Fruit fly (Drosophila melanogaster) whole organism, wandering third instar larva: Measurements from ENCODE around the gene CG14273.
A peak's percentile ranks its signal among the peaks of the same experiment; 100 is the strongest.

ENCODE experiments used
- Abd-B ChIP-seq: fragments of >200 bp; optimal IDR thresholded peaks from 2 replicates; lab custom pipeline; 2017; ENCODE audit warnings: missing biosample characterization, missing genetic modification characterization
- CG32264 ChIP-seq: fragments of 200-800 bp; sonication (Bioruptor generic); optimal IDR thresholded peaks from 2 replicates; lab custom pipeline; 2016; ENCODE audit warnings: missing biosample characterization, missing genetic modification characterization
- CG9705 ChIP-seq: fragments of 200-800 bp; sonication (Bioruptor generic); optimal IDR thresholded peaks from 2 replicates; lab custom pipeline; 2018; ENCODE audit warnings: missing biosample characterization, mild to moderate bottlenecking, missing genetic modification characterization
- CrebA ChIP-seq: fragments of 200-800 bp; sonication (Bioruptor generic); optimal IDR thresholded peaks from 2 replicates; lab custom pipeline; 2016; ENCODE audit warnings: missing biosample characterization, mild to moderate bottlenecking, missing genetic modification characterization, borderline replicate concordance
- Dfd ChIP-seq: fragments of >200 bp; optimal IDR thresholded peaks from 2 replicates; lab custom pipeline; 2017; ENCODE audit warnings: missing biosample characterization, missing genetic modification characterization
- Dif ChIP-seq: fragments of 200-275, 200-300 bp; sonication (Bioruptor generic); optimal IDR thresholded peaks from 2 replicates; lab custom pipeline; 2018; ENCODE audit warnings: missing biosample characterization, missing genetic modification characterization; ENCODE audit not compliant: partially characterized antibody
- GATAd ChIP-seq: sonication (Bioruptor generic); optimal IDR thresholded peaks from 2 replicates; lab custom pipeline; 2016; ENCODE audit warnings: missing biosample characterization, missing genetic modification characterization
- HLH106 ChIP-seq: fragments of 200-800 bp; optimal IDR thresholded peaks from 3 replicates; lab custom pipeline; 2019; ENCODE audit warnings: missing biosample characterization, mild to moderate bottlenecking, missing genetic modification characterization, moderate library complexity
- Hnf4 ChIP-seq: fragments of 200-800 bp; sonication (Bioruptor generic); optimal IDR thresholded peaks from 2 replicates; lab custom pipeline; 2016; ENCODE audit warnings: missing biosample characterization, mild to moderate bottlenecking, missing genetic modification characterization
- Hr78 ChIP-seq: fragments of >200 bp; optimal IDR thresholded peaks from 2 replicates; lab custom pipeline; 2017; ENCODE audit warnings: missing biosample characterization, missing genetic modification characterization
- Hr83 ChIP-seq: fragments of 200-300 bp; sonication (Bioruptor generic); optimal IDR thresholded peaks from 2 replicates; lab custom pipeline; 2016; ENCODE audit warnings: missing biosample characterization, mild to moderate bottlenecking, missing genetic modification characterization, moderate library complexity; ENCODE audit not compliant: poor library complexity, severe bottlenecking
- Jra ChIP-seq: sonication (Bioruptor generic); optimal IDR thresholded peaks from 2 replicates; lab custom pipeline; 2016; ENCODE audit warnings: missing biosample characterization, missing genetic modification characterization
- Mio ChIP-seq: sonication (Bioruptor generic); optimal IDR thresholded peaks from 2 replicates; lab custom pipeline; 2016; ENCODE audit warnings: missing biosample characterization, missing genetic modification characterization
- Myc ChIP-seq: fragments of >200 bp; optimal IDR thresholded peaks from 2 replicates; lab custom pipeline; 2017
- N ChIP-seq: fragments of >200 bp; optimal IDR thresholded peaks from 2 replicates; lab custom pipeline; 2018; ENCODE audit warnings: missing biosample characterization, missing external identifiers, missing genetic modification characterization
- OdsH ChIP-seq: fragments of 200-800 bp; sonication (Bioruptor generic); optimal IDR thresholded peaks from 2 replicates; lab custom pipeline; 2016; ENCODE audit warnings: missing biosample characterization, mild to moderate bottlenecking, missing genetic modification characterization
- Rel ChIP-seq, 2 experiments: fragments of 200-800 bp; sonication (Bioruptor generic) in 1 of 2; optimal IDR thresholded peaks; 2 replicates in 1 of 2; 3 replicates in 1 of 2; lab custom pipeline; 2016 to 2019; ENCODE audit warnings: mild to moderate bottlenecking in 2 of 2, missing biosample characterization in 2 of 2, missing genetic modification characterization in 2 of 2, moderate library complexity in 1 of 2
- Sp1 ChIP-seq: fragments of 200-800 bp; sonication (Bioruptor generic); optimal IDR thresholded peaks from 3 replicates; lab custom pipeline; 2019; ENCODE audit warnings: missing biosample characterization, mild to moderate bottlenecking, missing genetic modification characterization, moderate library complexity
- Vsx2 ChIP-seq: fragments of 200-300, 225-300 bp; sonication (Bioruptor generic); optimal IDR thresholded peaks from 2 replicates; lab custom pipeline; 2018; ENCODE audit warnings: missing biosample characterization, missing genetic modification characterization; ENCODE audit not compliant: partially characterized antibody
- br ChIP-seq: fragments of 200-800 bp; sonication (Bioruptor generic); optimal IDR thresholded peaks from 2 replicates; lab custom pipeline; 2016; ENCODE audit warnings: missing biosample characterization, missing genetic modification characterization
- brk ChIP-seq: fragments of 200-800 bp; sonication (Bioruptor generic); optimal IDR thresholded peaks from 2 replicates; lab custom pipeline; 2016; ENCODE audit warnings: missing biosample characterization, mild to moderate bottlenecking, missing genetic modification characterization
- dl ChIP-seq, 2 experiments: fragments of 175-275, 200-275 bp in 1 of 2; fragments of 200-275 bp in 1 of 2; sonication (Bioruptor generic); optimal IDR thresholded peaks; lab custom pipeline; 2018; ENCODE audit warnings: mild to moderate bottlenecking in 2 of 2, missing biosample characterization in 2 of 2, missing genetic modification characterization in 2 of 2, moderate library complexity in 2 of 2; ENCODE audit not compliant: partially characterized antibody in 2 of 2, insufficient read depth in 1 of 2
- dmrt93B ChIP-seq: fragments of 200-800 bp; sonication (Bioruptor generic); optimal IDR thresholded peaks from 2 replicates; lab custom pipeline; 2018; ENCODE audit warnings: missing biosample characterization, mild to moderate bottlenecking, missing genetic modification characterization
- dsf ChIP-seq: sonication (Bioruptor generic); optimal IDR thresholded peaks from 2 replicates; lab custom pipeline; 2016; ENCODE audit warnings: missing biosample characterization, missing genetic modification characterization, borderline replicate concordance
- ey ChIP-seq: fragments of 200-800 bp; sonication (Bioruptor generic); optimal IDR thresholded peaks from 2 replicates; lab custom pipeline; 2016; ENCODE audit warnings: missing biosample characterization, missing genetic modification characterization
- foxo ChIP-seq, 2 experiments: fragments of 200-800 bp; sonication (Bioruptor generic); optimal IDR thresholded peaks; 2 replicates in 1 of 2; 3 replicates in 1 of 2; lab custom pipeline; 2016 to 2017; ENCODE audit warnings: missing biosample characterization in 2 of 2, missing genetic modification characterization in 2 of 2
- fru ChIP-seq: fragments of 200-800 bp; sonication (Bioruptor generic); optimal IDR thresholded peaks from 3 replicates; lab custom pipeline; 2016; ENCODE audit warnings: missing biosample characterization, mild to moderate bottlenecking, missing genetic modification characterization
- h ChIP-seq: fragments of 200-800 bp; sonication (Bioruptor generic); optimal IDR thresholded peaks from 3 replicates; lab custom pipeline; 2016; ENCODE audit warnings: missing biosample characterization, mild to moderate bottlenecking, missing genetic modification characterization
- jim ChIP-seq: fragments of 175-275, 200-325 bp; sonication (Bioruptor generic); optimal IDR thresholded peaks from 2 replicates; lab custom pipeline; 2016; ENCODE audit warnings: missing biosample characterization, mild to moderate bottlenecking, missing genetic modification characterization
- lola ChIP-seq: fragments of >200 bp; optimal IDR thresholded peaks from 2 replicates; lab custom pipeline; 2017; ENCODE audit warnings: missing biosample characterization, missing genetic modification characterization
- pan ChIP-seq: fragments of >200 bp; optimal IDR thresholded peaks from 2 replicates; lab custom pipeline; 2017
- psq ChIP-seq: fragments of 200-800 bp; sonication (Bioruptor generic); optimal IDR thresholded peaks from 3 replicates; lab custom pipeline; 2017; ENCODE audit warnings: missing biosample characterization, mild to moderate bottlenecking, missing genetic modification characterization, moderate library complexity
- rgr ChIP-seq: fragments of 200-800 bp; sonication (Bioruptor generic); optimal IDR thresholded peaks from 3 replicates; lab custom pipeline; 2016; ENCODE audit warnings: missing biosample characterization, mild to moderate bottlenecking, missing genetic modification characterization
- sage ChIP-seq: fragments of 200-800 bp; sonication (Bioruptor generic); optimal IDR thresholded peaks from 2 replicates; lab custom pipeline; 2016; ENCODE audit warnings: missing biosample characterization, mild to moderate bottlenecking, missing genetic modification characterization
- sv ChIP-seq: fragments of 200-800 bp; sonication (Bioruptor generic); optimal IDR thresholded peaks from 3 replicates; lab custom pipeline; 2016; ENCODE audit warnings: missing biosample characterization, missing genetic modification characterization
- tai ChIP-seq: sonication (Bioruptor generic); optimal IDR thresholded peaks from 2 replicates; lab custom pipeline; 2016; ENCODE audit warnings: missing biosample characterization, missing genetic modification characterization
- usp ChIP-seq: fragments of >200 bp; optimal IDR thresholded peaks from 2 replicates; lab custom pipeline; 2017; ENCODE audit warnings: missing biosample characterization, missing genetic modification characterization
- woc ChIP-seq: sonication (Bioruptor generic); optimal IDR thresholded peaks from 2 replicates; lab custom pipeline; 2016; ENCODE audit warnings: missing biosample characterization, mild to moderate bottlenecking, missing genetic modification characterization

The CG14273 gene

dm6 chr2L:8381508-8382036 is 39.1 kb downstream of the CG14273 start, which contains the start of gene AlaRS:
TSS of gene AlaRS (minus strand) at chr2L:8381764.
- TF ChIP-seq HLH106 = peak; percentile 53
- no peak for TF ChIP-seq Hr83
- peak; percentile 31 for TF ChIP-seq Jra (GFP tag; lab: Kevin White, UChicago)
- peak in 1 of 2 experiments; percentile 66 for TF ChIP-seq foxo (GFP tag; optimal IDR thresholded peaks at IDR 0.05; lab: Kevin White, UChicago)
- TF ChIP-seq pan (lab: Kevin White, UChicago) = no peak
- TF ChIP-seq h (GFP tag; lab: Kevin White, UChicago) = peak; percentile 76
- TF ChIP-seq Myc (lab: Kevin White, UChicago) = no peak
- TF ChIP-seq br (GFP tag; lab: Kevin White, UChicago) = peak; percentile 42
- TF ChIP-seq Dfd (GFP tag; lab: Kevin White, UChicago) = no peak
- no peak for TF ChIP-seq lola (GFP tag; lab: Kevin White, UChicago)
- no peak for TF ChIP-seq N (GFP tag; lab: Kevin White, UChicago)
- TF ChIP-seq usp (GFP tag; lab: Kevin White, UChicago) = no peak
- no peak for TF ChIP-seq Rel (GFP tag; optimal IDR thresholded peaks at IDR 0.05; lab: Kevin White, UChicago)
- TF ChIP-seq Rel (tag; optimal IDR thresholded peaks at IDR 0.05; lab: Kevin White, UChicago) = peak; percentile 24
- TF ChIP-seq fru (GFP tag; lab: Kevin White, UChicago) = peak; percentile 63
- no peak for TF ChIP-seq CG32264
- TF ChIP-seq psq = peak; percentile 52
- peak; percentile 15 for TF ChIP-seq dsf (GFP tag; lab: Kevin White, UChicago)
- peak; percentile 57 for TF ChIP-seq woc
- peak; percentile 40 for TF ChIP-seq CG9705 (GFP tag; lab: Kevin White, UChicago)
- TF ChIP-seq Sp1 (GFP tag; lab: Kevin White, UChicago) = peak; percentile 56
- no peak for TF ChIP-seq Dif
- no peak for TF ChIP-seq dl (GFP tag; optimal IDR thresholded peaks at IDR 0.05; lab: Kevin White, UChicago; ENCODE audit: insufficient read depth in 1 of 2, partially characterized antibody in 2 of 2)
- TF ChIP-seq Hnf4 (GFP tag; lab: Kevin White, UChicago) = peak; percentile 76
- peak; percentile 65 for TF ChIP-seq brk (GFP tag; lab: Kevin White, UChicago)
- TF ChIP-seq GATAd (GFP tag; lab: Kevin White, UChicago) = no peak
- TF ChIP-seq ey (GFP tag; lab: Kevin White, UChicago) = peak; percentile 42
- TF ChIP-seq Vsx2 (GFP tag; lab: Kevin White, UChicago) = no peak
- peak; percentile 57 for TF ChIP-seq OdsH (GFP tag; lab: Kevin White, UChicago)
- no peak for TF ChIP-seq Hr78 (GFP tag; lab: Kevin White, UChicago)
- peak; percentile 69 for TF ChIP-seq rgr (GFP tag; lab: Kevin White, UChicago)
- TF ChIP-seq Abd-B = no peak
- no peak for TF ChIP-seq CrebA (GFP tag; lab: Kevin White, UChicago)
- TF ChIP-seq sv (GFP tag; lab: Kevin White, UChicago) = peak; percentile 30
- no peak for TF ChIP-seq jim (GFP tag; lab: Kevin White, UChicago)
- no peak for TF ChIP-seq tai
- no peak for TF ChIP-seq Mio
- peak; percentile 70 for TF ChIP-seq sage (GFP tag; lab: Kevin White, UChicago)
- no peak for TF ChIP-seq dmrt93B
- TF ChIP-seq, all 38 proteins: peak for 19

DNA sequence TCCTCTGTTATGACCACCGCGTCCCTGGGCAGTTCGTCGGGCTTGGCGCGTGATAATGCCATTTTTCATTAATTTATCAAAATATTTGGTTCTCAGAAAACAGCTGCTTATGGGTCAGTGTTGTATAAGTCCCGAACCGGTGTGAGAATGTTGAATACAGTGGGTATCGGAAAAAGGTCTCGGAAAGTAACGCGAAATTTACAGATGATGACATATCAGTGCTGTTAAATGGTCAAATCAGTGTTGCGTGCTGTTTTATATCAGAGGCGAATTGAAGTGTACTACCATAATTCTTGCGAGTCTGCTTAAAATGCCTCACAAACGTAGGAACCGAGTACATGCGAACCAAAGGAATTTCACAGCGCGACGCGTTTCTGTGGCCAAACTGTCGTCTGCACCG is 40.2 kb downstream of the CG14273 start, which contains the start of the genes CG13392 and Rcd4:
TSS of gene CG13392 (minus strand) at position 162 of the 400 bp plus-strand sequence.
TSS of gene Rcd4 (plus strand) at position 216 of the 400 bp plus-strand sequence.
- TF ChIP-seq CrebA (GFP tag; lab: Kevin White, UChicago) (no peak), usp (GFP tag; lab: Kevin White, UChicago) (no peak), HLH106 (peak; percentile 68), N (GFP tag; lab: Kevin White, UChicago) (no peak), Jra (GFP tag; lab: Kevin White, UChicago) (peak; percentile 83), CG9705 (GFP tag; lab: Kevin White, UChicago) (peak; percentile 37), lola (GFP tag; lab: Kevin White, UChicago) (no peak), CG32264 (peak; percentile 49), dmrt93B (peak; percentile 26), GATAd (GFP tag; lab: Kevin White, UChicago) (no peak), Hr78 (GFP tag; lab: Kevin White, UChicago) (no peak), sv (GFP tag; lab: Kevin White, UChicago) (peak; percentile 71), foxo (GFP tag; optimal IDR thresholded peaks at IDR 0.05; lab: Kevin White, UChicago) (peak; percentile 24 to 88), ey (GFP tag; lab: Kevin White, UChicago) (peak; percentile 73), Hr83 (peak; percentile 94), Mio (peak; percentile 23), sage (GFP tag; lab: Kevin White, UChicago) (peak; percentile 46), psq (peak; percentile 70), dsf (GFP tag; lab: Kevin White, UChicago) (peak; percentile 30), Rel (GFP tag; optimal IDR thresholded peaks at IDR 0.05; lab: Kevin White, UChicago) (no peak), Rel (tag; optimal IDR thresholded peaks at IDR 0.05; lab: Kevin White, UChicago) (peak; percentile 76), Dfd (GFP tag; lab: Kevin White, UChicago) (no peak), OdsH (GFP tag; lab: Kevin White, UChicago) (peak; percentile 74), tai (no peak), pan (lab: Kevin White, UChicago) (no peak), fru (GFP tag; lab: Kevin White, UChicago) (peak; percentile 90), br (GFP tag; lab: Kevin White, UChicago) (peak; percentile 85), brk (GFP tag; lab: Kevin White, UChicago) (peak; percentile 84), Abd-B (no peak), rgr (GFP tag; lab: Kevin White, UChicago) (peak; percentile 90), Vsx2 (GFP tag; lab: Kevin White, UChicago) (no peak), dl (GFP tag; optimal IDR thresholded peaks at IDR 0.05; lab: Kevin White, UChicago; ENCODE audit: insufficient read depth in 1 of 2, partially characterized antibody in 2 of 2) (no peak), jim (GFP tag; lab: Kevin White, UChicago) (peak; percentile 36), Dif (no peak), Sp1 (GFP tag; lab: Kevin White, UChicago) (peak; percentile 64), h (GFP tag; lab: Kevin White, UChicago) (peak; percentile 87), woc (peak; percentile 45), Myc (lab: Kevin White, UChicago) (peak; percentile 46), Hnf4 (GFP tag; lab: Kevin White, UChicago) (peak; percentile 92)
